Fruit fly (Drosophila melanogaster) whole organism, embryonic: ENCODE data around the gene Cdc14.

Source experiments
- Asciz ChIP-seq: fragments of 200-800 bp; sonication (Bioruptor generic); optimal IDR thresholded peaks from 2 replicates; lab custom pipeline; 2017; ENCODE audit warnings: missing biosample characterization, mild to moderate bottlenecking, missing genetic modification characterization, missing genetic modification reagents
- Awh ChIP-seq: fragments of 200-800 bp; sonication (Bioruptor generic); IDR thresholded peaks from 2 replicates; pipeline ENCODE4, ENCODE4 v1.3.6; 2022; ENCODE audit warnings: missing biosample characterization, missing genetic modification characterization
- BEAF-32 ChIP-seq: fragments of 200-800 bp; sonication (Bioruptor generic); optimal IDR thresholded peaks from 3 replicates; lab custom pipeline; 2017; ENCODE audit warnings: missing biosample characterization, missing genetic modification characterization, mild to moderate bottlenecking, moderate library complexity, missing genetic modification reagents
- CG10979 ChIP-seq: fragments of 200-800 bp; sonication (Bioruptor generic); optimal IDR thresholded peaks from 2 replicates; lab custom pipeline; 2018; ENCODE audit warnings: missing biosample characterization, mild to moderate bottlenecking, missing genetic modification characterization, moderate library complexity
- CG11696 ChIP-seq: fragments of 200-800 bp; sonication (Bioruptor generic); IDR thresholded peaks from 2 replicates; pipeline ENCODE4 v1.3.6; 2022; ENCODE audit warnings: missing biosample characterization, missing genetic modification characterization
- CG13287 ChIP-seq: fragments of 200-800 bp; sonication (Bioruptor generic); IDR thresholded peaks from 2 replicates; pipeline ENCODE4 v1.3.6; 2022; ENCODE audit warnings: missing biosample characterization, missing genetic modification characterization; ENCODE audit not compliant: partially characterized antibody
- CG14014 ChIP-seq: fragments of 200-800 bp; sonication (Bioruptor generic); IDR thresholded peaks from 2 replicates; pipeline ENCODE4 v1.3.6; 2022; ENCODE audit warnings: missing biosample characterization, missing genetic modification characterization
- CG16815 ChIP-seq: fragments of 200-800 bp; sonication (Bioruptor generic); optimal IDR thresholded peaks from 3 replicates; lab custom pipeline; 2017; ENCODE audit warnings: missing biosample characterization, mild to moderate bottlenecking, missing genetic modification characterization
- CG17802 ChIP-seq: fragments of 200-800 bp; sonication (Bioruptor generic); optimal IDR thresholded peaks from 2 replicates; lab custom pipeline; 2018; ENCODE audit warnings: missing biosample characterization, mild to moderate bottlenecking, missing genetic modification characterization, moderate library complexity
- CG2202 ChIP-seq: fragments of 200-800 bp; sonication (Bioruptor generic); optimal IDR thresholded peaks from 2 replicates; lab custom pipeline; 2018; ENCODE audit warnings: missing biosample characterization, mild to moderate bottlenecking, missing genetic modification characterization
- CG30403 ChIP-seq: fragments of 200-800 bp; sonication (Bioruptor generic); optimal IDR thresholded peaks from 3 replicates; lab custom pipeline; 2016; ENCODE audit warnings: missing biosample characterization, missing genetic modification characterization
- CG33557 ChIP-seq: fragments of 200-800 bp; sonication (Bioruptor generic); optimal IDR thresholded peaks from 2 replicates; lab custom pipeline; 2019; ENCODE audit warnings: missing biosample characterization, mild to moderate bottlenecking, missing genetic modification characterization, moderate library complexity
- CG3407 ChIP-seq: fragments of 200-800 bp; sonication (Bioruptor generic); optimal IDR thresholded peaks from 2 replicates; lab custom pipeline; 2018; ENCODE audit warnings: missing biosample characterization, mild to moderate bottlenecking, missing genetic modification characterization
- CG42726 ChIP-seq: fragments of 200-800 bp; sonication (Bioruptor generic); IDR thresholded peaks from 2 replicates; pipeline ENCODE4 v1.3.6; 2022; ENCODE audit warnings: missing biosample characterization, missing genetic modification characterization; ENCODE audit not compliant: partially characterized antibody
- CG5245 ChIP-seq: fragments of 200-800 bp; sonication (Bioruptor generic); optimal IDR thresholded peaks from 3 replicates; lab custom pipeline; 2016; ENCODE audit warnings: missing biosample characterization, missing genetic modification characterization
- CG6254 ChIP-seq: fragments of 200-800 bp; sonication (Bioruptor generic); optimal IDR thresholded peaks from 3 replicates; lab custom pipeline; 2017; ENCODE audit warnings: mild to moderate bottlenecking, missing biosample characterization, missing genetic modification reagents, missing genetic modification characterization
- CG9817 ChIP-seq: fragments of 200-800 bp; sonication (Bioruptor generic); optimal IDR thresholded peaks from 2 replicates; lab custom pipeline; 2018; ENCODE audit warnings: missing biosample characterization, mild to moderate bottlenecking, missing genetic modification characterization, moderate library complexity
- CG9876 ChIP-seq: fragments of 200-800 bp; sonication (Bioruptor generic); optimal IDR thresholded peaks from 2 replicates; lab custom pipeline; 2016; ENCODE audit warnings: missing biosample characterization, missing genetic modification characterization
- CHES-1-like ChIP-seq: fragments of 200-800 bp; sonication (Bioruptor generic); optimal IDR thresholded peaks from 2 replicates; lab custom pipeline; 2016; ENCODE audit warnings: missing biosample characterization, missing genetic modification characterization
- D ChIP-seq, 2 experiments: fragments of 200-800 bp in 1 of 2; fragments of >200 bp in 1 of 2; sonication (Bioruptor generic) in 1 of 2; optimal IDR thresholded peaks; 2 replicates in 1 of 2; 3 replicates in 1 of 2; lab custom pipeline; 2017; ENCODE audit warnings: mild to moderate bottlenecking in 1 of 2, missing biosample characterization in 1 of 2, missing genetic modification characterization in 1 of 2, missing genetic modification reagents in 1 of 2
- Dad ChIP-seq: fragments of 200-800 bp; sonication (Bioruptor generic); optimal IDR thresholded peaks from 3 replicates; lab custom pipeline; 2016; ENCODE audit warnings: missing biosample characterization, missing genetic modification characterization
- Dp ChIP-seq: fragments of 200-800 bp; sonication (Bioruptor generic); optimal IDR thresholded peaks from 2 replicates; lab custom pipeline; 2018; ENCODE audit warnings: missing biosample characterization, mild to moderate bottlenecking, missing genetic modification characterization, moderate library complexity
- E2f1 ChIP-seq: fragments of 200-800 bp; sonication (Bioruptor generic); IDR thresholded peaks from 2 replicates; pipeline ENCODE4 v1.3.6; 2022; ENCODE audit warnings: missing biosample characterization, missing genetic modification characterization
- ERR ChIP-seq: fragments of 200-800 bp; sonication (Bioruptor generic); optimal IDR thresholded peaks from 2 replicates; lab custom pipeline; 2016; ENCODE audit warnings: missing biosample characterization, missing genetic modification characterization
- H2.0 ChIP-seq: fragments of 200-800 bp; sonication (Bioruptor generic); IDR thresholded peaks from 2 replicates; pipeline ENCODE4 v1.3.6; 2022; ENCODE audit warnings: missing biosample characterization, missing genetic modification characterization
- HLH54F ChIP-seq: fragments of 200-800 bp; sonication (Bioruptor generic); optimal IDR thresholded peaks from 3 replicates; lab custom pipeline; 2016; ENCODE audit warnings: missing biosample characterization, missing genetic modification characterization
- MBD-R2 ChIP-seq: fragments of 200-800 bp; sonication (Bioruptor generic); IDR thresholded peaks from 2 replicates; pipeline ENCODE4 v1.3.6; 2022; ENCODE audit warnings: missing biosample characterization, missing genetic modification characterization
- Mes4 ChIP-seq: fragments of 200-800 bp; sonication (Bioruptor generic); optimal IDR thresholded peaks from 2 replicates; lab custom pipeline; 2016; ENCODE audit warnings: missing biosample characterization, missing genetic modification characterization
- Oli ChIP-seq: fragments of 200-800 bp; sonication (Bioruptor generic); optimal IDR thresholded peaks from 2 replicates; lab custom pipeline; 2018; ENCODE audit warnings: missing biosample characterization, mild to moderate bottlenecking, missing genetic modification characterization, moderate library complexity
- Opbp ChIP-seq: fragments of 200-800 bp; sonication (Bioruptor generic); IDR thresholded peaks from 3 replicates; pipeline ENCODE4 v1.3.6; 2022; ENCODE audit warnings: missing biosample characterization, missing genetic modification characterization; ENCODE audit not compliant: partially characterized antibody
- Ravus ChIP-seq: fragments of 200-800 bp; sonication (Bioruptor generic); IDR thresholded peaks from 2 replicates; pipeline ENCODE4 v1.3.6; 2022; ENCODE audit warnings: missing biosample characterization, missing genetic modification characterization
- amos ChIP-seq: fragments of 200-800 bp; sonication (Bioruptor generic); IDR thresholded peaks from 2 replicates; pipeline ENCODE4 v1.3.6; 2022; ENCODE audit warnings: missing biosample characterization, missing genetic modification characterization; ENCODE audit not compliant: partially characterized antibody
- ato ChIP-seq: fragments of 200-800 bp; sonication (Bioruptor generic); IDR thresholded peaks from 2 replicates; pipeline ENCODE4 v1.3.6; 2022; ENCODE audit warnings: missing biosample characterization, missing genetic modification characterization; ENCODE audit not compliant: partially characterized antibody
- chif ChIP-seq, 2 experiments: fragments of 200-800 bp; sonication (Bioruptor generic); optimal IDR thresholded peaks; 3 replicates each; lab custom pipeline; 2016; ENCODE audit warnings: missing biosample characterization in 2 of 2, missing genetic modification characterization in 2 of 2
- ci ChIP-seq: fragments of 200-800 bp; sonication (Bioruptor generic); IDR thresholded peaks from 3 replicates; pipeline ENCODE4 v1.3.6; 2022; ENCODE audit warnings: missing biosample characterization, missing genetic modification characterization
- crol ChIP-seq: fragments of 200-800 bp; sonication (Bioruptor generic); IDR thresholded peaks from 2 replicates; pipeline ENCODE4 v1.3.6; 2022; ENCODE audit warnings: missing biosample characterization, missing genetic modification characterization
- fd64A ChIP-seq: fragments of 200-800 bp; sonication (Bioruptor generic); optimal IDR thresholded peaks from 3 replicates; lab custom pipeline; 2018; ENCODE audit warnings: missing biosample characterization, mild to moderate bottlenecking, missing genetic modification characterization
- grau ChIP-seq: fragments of 200-800 bp; optimal IDR thresholded peaks from 3 replicates; lab custom pipeline; 2019; ENCODE audit warnings: missing biosample characterization, mild to moderate bottlenecking, missing genetic modification characterization, moderate library complexity
- hkb ChIP-seq, 2 experiments: fragments of 200-800 bp in 1 of 2; fragments of >200 bp in 1 of 2; sonication (Bioruptor generic) in 1 of 2; IDR thresholded peaks in 1 of 2; optimal IDR thresholded peaks in 1 of 2; 2 replicates each; pipeline versions ENCODE4 v1.3.6 to Lab custom; 2017 to 2022; ENCODE audit warnings: missing biosample characterization in 1 of 2, missing genetic modification characterization in 1 of 2
- inv ChIP-seq: fragments of 200-800 bp; sonication (Bioruptor generic); IDR thresholded peaks from 2 replicates; pipeline ENCODE4 v1.3.6; 2022; ENCODE audit warnings: missing biosample characterization, missing genetic modification characterization; ENCODE audit not compliant: partially characterized antibody
- jumu ChIP-seq: fragments of 200-800 bp; sonication (Bioruptor generic); optimal IDR thresholded peaks from 3 replicates; lab custom pipeline; 2016; ENCODE audit warnings: missing biosample characterization, missing genetic modification characterization
- nerfin-1 ChIP-seq: fragments of 200-800 bp; sonication (Bioruptor generic); optimal IDR thresholded peaks from 3 replicates; lab custom pipeline; 2019; ENCODE audit warnings: missing biosample characterization, mild to moderate bottlenecking, missing genetic modification characterization, moderate library complexity
- pan ChIP-seq, 4 experiments: fragments of >200 bp in 3 of 4; fragments of 200-800 bp in 1 of 4; sonication (Bioruptor generic) in 1 of 4; optimal IDR thresholded peaks in 3 of 4; IDR thresholded peaks in 1 of 4; 2 replicates each; pipeline versions ENCODE4 v1.3.6 to Lab custom; 2017 to 2022; ENCODE audit warnings: missing biosample characterization in 2 of 4, missing genetic modification characterization in 2 of 4, mixed read lengths in 1 of 4
- pnt ChIP-seq: fragments of 200-800 bp; sonication (Bioruptor generic); optimal IDR thresholded peaks from 3 replicates; lab custom pipeline; 2016; ENCODE audit warnings: missing biosample characterization, missing genetic modification characterization
- sc ChIP-seq, 3 experiments: fragments of >200 bp in 2 of 3; fragments of 200-800 bp in 1 of 3; sonication (Bioruptor generic) in 1 of 3; optimal IDR thresholded peaks; 2 replicates in 2 of 3; 3 replicates in 1 of 3; lab custom pipeline; 2017; ENCODE audit warnings: mild to moderate bottlenecking in 1 of 3, missing biosample characterization in 1 of 3, missing genetic modification characterization in 1 of 3, missing genetic modification reagents in 1 of 3
- wek ChIP-seq: fragments of 200-800 bp; sonication (Bioruptor generic); optimal IDR thresholded peaks from 3 replicates; lab custom pipeline; 2018; ENCODE audit warnings: missing biosample characterization, mild to moderate bottlenecking, missing genetic modification characterization, moderate library complexity

The Cdc14 gene

DNA sequence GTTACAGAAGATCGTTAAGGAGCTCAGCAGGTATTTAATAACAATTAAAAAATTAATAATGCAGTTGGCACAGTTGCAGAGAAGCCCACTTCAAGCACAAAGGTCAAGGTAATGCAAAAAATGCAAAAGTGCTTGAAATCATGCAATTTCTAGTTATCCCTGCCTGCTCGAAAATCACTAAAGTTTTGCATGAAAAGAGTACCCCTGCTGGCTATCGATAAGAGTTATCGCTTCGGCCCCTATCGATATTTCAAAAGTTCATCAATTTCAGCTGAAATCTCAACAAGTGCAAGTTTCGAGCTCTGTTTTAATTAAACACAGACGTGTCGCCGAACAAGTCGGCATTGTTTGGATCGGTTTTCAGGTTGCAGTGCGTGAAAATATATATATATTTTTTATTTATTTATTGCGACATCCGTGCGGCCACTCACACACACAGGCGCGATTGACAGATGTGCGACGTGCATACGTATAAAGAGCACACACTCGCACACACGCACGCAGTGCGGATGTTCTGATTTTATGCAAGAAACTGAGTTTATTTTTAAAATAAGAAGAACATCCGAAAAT lies 10.9 kb upstream of the Cdc14 start (continued):
- TF ChIP-seq MBD-R2 (GFP tag; lab: Robert Waterston, UW), result peak; percentile 74
- TF ChIP-seq D (optimal IDR thresholded peaks at IDR 0.05; lab: Kevin White, UChicago), result no peak
- TF ChIP-seq D (GFP tag; optimal IDR thresholded peaks at IDR 0.05; lab: Kevin White, UChicago), result peak; percentile 40
- no peak for TF ChIP-seq hkb (optimal IDR thresholded peaks at IDR 0.05; lab: Kevin White, UChicago)
- TF ChIP-seq hkb (GFP tag; IDR thresholded peaks at IDR 0.05; lab: Robert Waterston, UW), result peak; percentile 59
- TF ChIP-seq E2f1 (GFP tag; lab: Robert Waterston, UW), result peak; percentile 18; the same call in 1 of the 2 replicates
- no peak for TF ChIP-seq sc (optimal IDR thresholded peaks at IDR 0.05; lab: Kevin White, UChicago)
- TF ChIP-seq sc (GFP tag; optimal IDR thresholded peaks at IDR 0.05; lab: Kevin White, UChicago), result peak; percentile 24
- peak; percentile 89 for TF ChIP-seq CG13287 (GFP tag; lab: Robert Waterston, UW)
- peak; percentile 18 for TF ChIP-seq CG16815 (GFP tag; lab: Kevin White, UChicago)
- peak; percentile 57 for TF ChIP-seq HLH54F (GFP tag; lab: Kevin White, UChicago)
- TF ChIP-seq grau (tag; lab: Kevin White, UChicago), result peak; percentile 61
- TF ChIP-seq CG17802 (tag; lab: Kevin White, UChicago), result peak; percentile 2
- TF ChIP-seq CG9876 (GFP tag; lab: Kevin White, UChicago), result peak; percentile 24
- TF ChIP-seq ERR, result peak; percentile 45
- TF ChIP-seq CG42726 (GFP tag; lab: Robert Waterston, UW), result peak; percentile 71; the same call in 1 of the 2 replicates
- peak; percentile 44 for TF ChIP-seq Mes4
- TF ChIP-seq Awh (GFP tag; lab: Robert Waterston, UW), result no peak
- TF ChIP-seq ci (GFP tag; lab: Robert Waterston, UW), result peak; percentile 79
- peak; percentile 19 for TF ChIP-seq CHES-1-like (GFP tag; lab: Kevin White, UChicago)
- peak; percentile 42 for TF ChIP-seq CG10979 (tag; lab: Kevin White, UChicago)
- peak; percentile 17 for TF ChIP-seq Dp (GFP tag; lab: Kevin White, UChicago)
- peak; percentile 15 for TF ChIP-seq Oli (tag; lab: Kevin White, UChicago)
- TF ChIP-seq amos (GFP tag; lab: Robert Waterston, UW), result peak; percentile 82
- peak; percentile 32 for TF ChIP-seq fd64A
- TF ChIP-seq BEAF-32 (GFP tag; lab: Kevin White, UChicago), result peak; percentile 85
- peak; percentile 30 for TF ChIP-seq nerfin-1 (tag; lab: Kevin White, UChicago)
- no peak for TF ChIP-seq CG3407 (GFP tag; lab: Kevin White, UChicago)
- peak; percentile 98 for TF ChIP-seq wek (GFP tag; lab: Kevin White, UChicago)
- no peak for TF ChIP-seq pan (optimal IDR thresholded peaks at IDR 0.05; lab: Kevin White, UChicago)
- TF ChIP-seq pan (GFP tag; optimal IDR thresholded peaks at IDR 0.05 in 1 of 2, IDR thresholded peaks at IDR 0.05 in 1 of 2), result peak in 1 of 2 experiments; percentile 73
- TF ChIP-seq CG33557, result peak; percentile 2
- no peak for TF ChIP-seq CG6254 (GFP tag; lab: Kevin White, UChicago)
- TF ChIP-seq CG5245, result peak; percentile 10
- peak; percentile 84 for TF ChIP-seq ato (GFP tag; lab: Robert Waterston, UW)
- peak; percentile 1 to 44 for TF ChIP-seq chif (GFP tag; optimal IDR thresholded peaks at IDR 0.05; lab: Kevin White, UChicago)
- peak; percentile 24 for TF ChIP-seq Asciz (GFP tag; lab: Kevin White, UChicago)
- peak; percentile 71 for TF ChIP-seq CG30403 (GFP tag; lab: Kevin White, UChicago)
- no peak for TF ChIP-seq crol (GFP tag; lab: Robert Waterston, UW)
- peak; percentile 86 for TF ChIP-seq Opbp (GFP tag; lab: Robert Waterston, UW)
- peak; percentile 77 for TF ChIP-seq inv (GFP tag; lab: Robert Waterston, UW)
- peak; percentile 72 for TF ChIP-seq Dad (GFP tag; lab: Kevin White, UChicago)
- TF ChIP-seq CG11696, result no peak
- peak; percentile 45 for TF ChIP-seq CG9817
- no peak for TF ChIP-seq CG2202 (tag; lab: Kevin White, UChicago)
- TF ChIP-seq Ravus (GFP tag; lab: Robert Waterston, UW), result no peak
- 0 out of 2 replicates have a peak, but pooled peaks have one; percentile 55 for TF ChIP-seq CG14014 (GFP tag; lab: Robert Waterston, UW)
- TF ChIP-seq pnt (GFP tag; lab: Kevin White, UChicago), result no peak
- peak; percentile 52 for TF ChIP-seq jumu (GFP tag; lab: Kevin White, UChicago)
- TF ChIP-seq H2.0 (GFP tag; lab: Robert Waterston, UW), result peak; percentile 40; the same call in 1 of the 2 replicates
